Fruit fly (Drosophila melanogaster) whole organism, embryonic: ENCODE measurements around the gene pav.
A peak's percentile ranks its signal among the peaks of the same experiment; 100 is the strongest.

Experiments
- Antp ChIP-seq: fragments of 200-800 bp; sonication (Bioruptor generic); optimal IDR thresholded peaks from 3 replicates; lab custom pipeline; 2016; ENCODE audit warnings: missing biosample characterization, missing genetic modification characterization
- Atf3 ChIP-seq: fragments of 200-800 bp; sonication (Bioruptor generic); optimal IDR thresholded peaks from 3 replicates; lab custom pipeline; 2016; ENCODE audit warnings: missing biosample characterization, missing genetic modification characterization
- Blimp-1 ChIP-seq: fragments of 200-800 bp; sonication (Bioruptor generic); optimal IDR thresholded peaks from 3 replicates; lab custom pipeline; 2018; ENCODE audit warnings: missing biosample characterization, missing genetic modification characterization, mild to moderate bottlenecking, moderate library complexity, missing genetic modification reagents
- CG10267 ChIP-seq: fragments of 200-800 bp; sonication (Bioruptor generic); optimal IDR thresholded peaks from 2 replicates; lab custom pipeline; 2018; ENCODE audit warnings: missing biosample characterization, mild to moderate bottlenecking, missing genetic modification characterization, moderate library complexity
- CG11696 ChIP-seq: fragments of 200-800 bp; sonication (Bioruptor generic); IDR thresholded peaks from 2 replicates; pipeline ENCODE4 v1.3.6; 2022; ENCODE audit warnings: missing biosample characterization, missing genetic modification characterization
- CG16779 ChIP-seq: fragments of 200-800 bp; sonication (Bioruptor generic); IDR thresholded peaks from 2 replicates; pipeline ENCODE4 v1.3.6; 2022; ENCODE audit warnings: missing biosample characterization, missing genetic modification characterization
- CG18619 ChIP-seq: fragments of 200-800 bp; sonication (Bioruptor generic); optimal IDR thresholded peaks from 3 replicates; lab custom pipeline; 2017; ENCODE audit warnings: missing biosample characterization, mild to moderate bottlenecking, missing genetic modification characterization
- CG18764 ChIP-seq: fragments of 200-800 bp; sonication (Bioruptor generic); optimal IDR thresholded peaks from 3 replicates; lab custom pipeline; 2016; ENCODE audit warnings: missing biosample characterization, missing genetic modification characterization
- CG2199 ChIP-seq: fragments of 200-800 bp; sonication (Bioruptor generic); IDR thresholded peaks from 3 replicates; pipeline ENCODE4 v1.3.6; 2022; ENCODE audit warnings: missing biosample characterization, missing genetic modification characterization
- CG32532 ChIP-seq: fragments of 200-800 bp; sonication (Bioruptor generic); IDR thresholded peaks from 2 replicates; pipeline ENCODE4 v1.3.6; 2022; ENCODE audit warnings: missing biosample characterization, missing genetic modification characterization
- CG33557 ChIP-seq: fragments of 200-800 bp; sonication (Bioruptor generic); optimal IDR thresholded peaks from 2 replicates; lab custom pipeline; 2019; ENCODE audit warnings: missing biosample characterization, mild to moderate bottlenecking, missing genetic modification characterization, moderate library complexity
- CG4282 ChIP-seq: fragments of 200-800 bp; sonication (Bioruptor generic); optimal IDR thresholded peaks from 2 replicates; lab custom pipeline; 2016; ENCODE audit warnings: missing biosample characterization, missing genetic modification characterization
- CG4617 ChIP-seq: fragments of 200-800 bp; sonication (Bioruptor generic); optimal IDR thresholded peaks from 3 replicates; lab custom pipeline; 2016; ENCODE audit warnings: missing biosample characterization, missing genetic modification characterization, borderline replicate concordance
- CG6765 ChIP-seq: fragments of 200-800 bp; sonication (Bioruptor generic); optimal IDR thresholded peaks from 3 replicates; lab custom pipeline; 2017; ENCODE audit warnings: missing biosample characterization, mild to moderate bottlenecking, missing genetic modification characterization
- CG7987 ChIP-seq: fragments of 200-800 bp; sonication (Bioruptor generic); optimal IDR thresholded peaks from 2 replicates; lab custom pipeline; 2018; ENCODE audit warnings: missing biosample characterization, mild to moderate bottlenecking, missing genetic modification characterization, moderate library complexity
- CG9727 ChIP-seq: fragments of 200-800 bp; sonication (Bioruptor generic); optimal IDR thresholded peaks from 3 replicates; lab custom pipeline; 2017; ENCODE audit warnings: missing biosample characterization, mild to moderate bottlenecking, missing genetic modification characterization
- CTCF ChIP-seq: fragments of 200-800 bp; sonication (Bioruptor generic); optimal IDR thresholded peaks from 2 replicates; lab custom pipeline; 2017; ENCODE audit warnings: missing biosample characterization, mild to moderate bottlenecking, missing genetic modification characterization, moderate library complexity
- Dad ChIP-seq: fragments of 200-800 bp; sonication (Bioruptor generic); optimal IDR thresholded peaks from 3 replicates; lab custom pipeline; 2016; ENCODE audit warnings: missing biosample characterization, missing genetic modification characterization
- Hmr ChIP-seq: fragments of 200-800 bp; sonication (Bioruptor generic); optimal IDR thresholded peaks from 3 replicates; lab custom pipeline; 2017; ENCODE audit warnings: mild to moderate bottlenecking, missing biosample characterization, missing genetic modification reagents, missing genetic modification characterization
- NC2β ChIP-seq: fragments of 200-800 bp; sonication (Bioruptor generic); optimal IDR thresholded peaks from 2 replicates; lab custom pipeline; 2016; ENCODE audit warnings: missing biosample characterization, missing genetic modification characterization
- Opbp ChIP-seq: fragments of 200-800 bp; sonication (Bioruptor generic); IDR thresholded peaks from 3 replicates; pipeline ENCODE4 v1.3.6; 2022; ENCODE audit warnings: missing biosample characterization, missing genetic modification characterization; ENCODE audit not compliant: partially characterized antibody
- Pdp1 ChIP-seq, 2 experiments: fragments of 200-800 bp; sonication (Bioruptor generic); optimal IDR thresholded peaks; 3 replicates each; lab custom pipeline; 2016; ENCODE audit warnings: missing biosample characterization in 2 of 2, missing genetic modification characterization in 2 of 2, mild to moderate bottlenecking in 1 of 2, moderate library complexity in 1 of 2
- Poxn ChIP-seq: fragments of 200-800 bp; sonication (Bioruptor generic); IDR thresholded peaks from 2 replicates; pipeline ENCODE4 v1.3.6; 2022; ENCODE audit warnings: missing biosample characterization, missing genetic modification characterization
- Scr ChIP-seq: fragments of 200-800 bp; sonication (Bioruptor generic); IDR thresholded peaks from 2 replicates; pipeline ENCODE4 v1.3.6; 2022; ENCODE audit warnings: missing biosample characterization, missing genetic modification characterization; ENCODE audit not compliant: partially characterized antibody
- Side ChIP-seq: fragments of 200-800 bp; sonication (Bioruptor generic); optimal IDR thresholded peaks from 2 replicates; lab custom pipeline; 2016; ENCODE audit warnings: missing biosample characterization, missing genetic modification characterization
- Sry-β ChIP-seq: fragments of 200-800 bp; sonication (Bioruptor generic); optimal IDR thresholded peaks from 2 replicates; lab custom pipeline; 2018; ENCODE audit warnings: missing biosample characterization, mild to moderate bottlenecking, missing genetic modification characterization, moderate library complexity
- Ssrp ChIP-seq: fragments of 200-800 bp; sonication (Bioruptor generic); optimal IDR thresholded peaks from 2 replicates; lab custom pipeline; 2018; ENCODE audit warnings: missing biosample characterization, mild to moderate bottlenecking, missing genetic modification characterization, moderate library complexity
- ara ChIP-seq: fragments of 200-800 bp; sonication (Bioruptor generic); IDR thresholded peaks from 2 replicates; pipeline ENCODE4 v1.3.6; 2022; ENCODE audit warnings: missing biosample characterization, missing genetic modification characterization
- ash1 ChIP-seq: fragments of 200-800 bp; sonication (Bioruptor generic); optimal IDR thresholded peaks from 2 replicates; lab custom pipeline; 2018; ENCODE audit warnings: missing biosample characterization, mild to moderate bottlenecking, missing genetic modification characterization
- bcd ChIP-seq: fragments of 200-800 bp; sonication (Bioruptor generic); optimal IDR thresholded peaks from 2 replicates; lab custom pipeline; 2017; ENCODE audit warnings: missing biosample characterization, mild to moderate bottlenecking, missing genetic modification characterization
- bsh ChIP-seq, 2 experiments: fragments of 200-800 bp; sonication (Bioruptor generic); optimal IDR thresholded peaks; 2 replicates each; lab custom pipeline; 2017 to 2018; ENCODE audit warnings: mild to moderate bottlenecking in 2 of 2, missing biosample characterization in 2 of 2, missing genetic modification characterization in 2 of 2, moderate library complexity in 1 of 2
- chif ChIP-seq, 2 experiments: fragments of 200-800 bp; sonication (Bioruptor generic); optimal IDR thresholded peaks; 3 replicates each; lab custom pipeline; 2016; ENCODE audit warnings: missing biosample characterization in 2 of 2, missing genetic modification characterization in 2 of 2
- chinmo ChIP-seq: fragments of 200-800 bp; sonication (Bioruptor generic); IDR thresholded peaks from 4 replicates; pipeline ENCODE4 v1.3.6; 2022; ENCODE audit warnings: missing biosample characterization, missing genetic modification characterization; ENCODE audit not compliant: partially characterized antibody
- chm ChIP-seq: fragments of 200-800 bp; sonication (Bioruptor generic); IDR thresholded peaks from 2 replicates; pipeline ENCODE4 v1.3.6; 2022; ENCODE audit warnings: missing biosample characterization, missing genetic modification characterization
- danr ChIP-seq: fragments of 200-800 bp; sonication (Bioruptor generic); IDR thresholded peaks from 2 replicates; pipeline ENCODE4 v1.3.6; 2022; ENCODE audit warnings: missing biosample characterization, missing genetic modification characterization
- dmrt99B ChIP-seq: fragments of 200-800 bp; sonication (Bioruptor generic); optimal IDR thresholded peaks from 2 replicates; lab custom pipeline; 2018; ENCODE audit warnings: missing biosample characterization, mild to moderate bottlenecking, missing genetic modification characterization, moderate library complexity
- ftz-f1 ChIP-seq: fragments of 200-800 bp; sonication (Bioruptor generic); optimal IDR thresholded peaks from 2 replicates; lab custom pipeline; 2016; ENCODE audit warnings: missing biosample characterization, missing genetic modification characterization
- gcm2 ChIP-seq: fragments of 200-800 bp; sonication (Bioruptor generic); optimal IDR thresholded peaks from 2 replicates; lab custom pipeline; 2016; ENCODE audit warnings: missing biosample characterization, missing genetic modification characterization
- kni ChIP-seq: fragments of 200-800 bp; sonication (Bioruptor generic); optimal IDR thresholded peaks from 3 replicates; lab custom pipeline; 2017; ENCODE audit warnings: mild to moderate bottlenecking, missing biosample characterization, missing genetic modification reagents, missing genetic modification characterization
- nau ChIP-seq: fragments of 200-800 bp; sonication (Bioruptor generic); optimal IDR thresholded peaks from 3 replicates; lab custom pipeline; 2017; ENCODE audit warnings: missing biosample characterization, mild to moderate bottlenecking, missing genetic modification characterization, missing genetic modification reagents
- nerfin-2 ChIP-seq: fragments of 200-800 bp; sonication (Bioruptor generic); IDR thresholded peaks from 2 replicates; pipeline ENCODE4 v1.3.6; 2022; ENCODE audit warnings: missing biosample characterization, missing genetic modification characterization; ENCODE audit not compliant: partially characterized antibody
- onecut ChIP-seq: fragments of 200-800 bp; sonication (Bioruptor generic); IDR thresholded peaks from 2 replicates; pipeline ENCODE4 v1.3.6; 2022; ENCODE audit warnings: missing biosample characterization, missing genetic modification characterization
- sqz ChIP-seq: fragments of 200-800 bp; sonication (Bioruptor generic); optimal IDR thresholded peaks from 3 replicates; lab custom pipeline; 2018; ENCODE audit warnings: missing biosample characterization, mild to moderate bottlenecking, missing genetic modification characterization
- sr ChIP-seq: fragments of 200-800 bp; sonication (Bioruptor generic); IDR thresholded peaks from 3 replicates; pipeline ENCODE4 v1.3.6; 2022; ENCODE audit warnings: missing biosample characterization, missing genetic modification characterization
- tup ChIP-seq: fragments of 200-800 bp; sonication (Bioruptor generic); optimal IDR thresholded peaks from 2 replicates; lab custom pipeline; 2016; ENCODE audit warnings: missing biosample characterization, mild to moderate bottlenecking, missing genetic modification characterization, moderate library complexity

The pav gene

dm6 chr3L:4269920-4270319, 27.4 kb downstream of the pav start (continued):
- TF ChIP-seq sr (GFP tag; lab: Robert Waterston, UW) (no peak), ftz-f1 (GFP tag; lab: Kevin White, UChicago) (no peak), CG4617 (GFP tag; lab: Kevin White, UChicago) (no peak), ash1 (no peak), Poxn (GFP tag; lab: Robert Waterston, UW) (no peak)

dm6 chr3L:4270949-4271827, 28.7 kb downstream of the pav start:
- peak; percentile 52 for TF ChIP-seq kni
- no peak for TF ChIP-seq dmrt99B (tag; lab: Kevin White, UChicago)
- TF ChIP-seq Blimp-1, result peak; percentile 96
- TF ChIP-seq CG6765 (GFP tag; lab: Kevin White, UChicago), result no peak
- no peak for TF ChIP-seq Atf3 (GFP tag; lab: Kevin White, UChicago)
- TF ChIP-seq nerfin-2 (GFP tag; lab: Robert Waterston, UW), result peak; percentile 26; the same call in 1 of the 2 replicates
- no peak for TF ChIP-seq gcm2
- no peak for TF ChIP-seq Opbp (GFP tag; lab: Robert Waterston, UW)
- TF ChIP-seq CG2199 (GFP tag; lab: Robert Waterston, UW), result 0 out of 3 replicates have a peak, but pooled peaks have one; percentile 30
- no peak for TF ChIP-seq CG18764
- TF ChIP-seq Antp (GFP tag; lab: Kevin White, UChicago), result no peak
- no peak for TF ChIP-seq CTCF
- TF ChIP-seq chinmo, result 0 out of 4 replicates have a peak, but pooled peaks have one; percentile 41
- TF ChIP-seq bsh (GFP tag; optimal IDR thresholded peaks at IDR 0.05; lab: Kevin White, UChicago), result peak in 1 of 2 experiments; percentile 11
- no peak for TF ChIP-seq CG16779 (GFP tag; lab: Robert Waterston, UW)
- no peak for TF ChIP-seq tup (GFP tag; lab: Kevin White, UChicago)
- peak; percentile 41 for TF ChIP-seq sqz
- no peak for TF ChIP-seq bcd
- TF ChIP-seq nau (GFP tag; lab: Kevin White, UChicago), result no peak
- no peak for TF ChIP-seq Hmr (GFP tag; lab: Kevin White, UChicago)
- no peak for TF ChIP-seq Scr (GFP tag; lab: Robert Waterston, UW)
- no peak for TF ChIP-seq Ssrp (tag; lab: Kevin White, UChicago)
- TF ChIP-seq, all 482 proteins: peak for 7

- TF ChIP-seq danr (GFP tag; lab: Robert Waterston, UW), result no peak
- TF ChIP-seq CG4617 (GFP tag; lab: Kevin White, UChicago), result no peak
- peak; percentile 62; the same call in 1 of the 2 replicates for TF ChIP-seq chm (GFP tag; lab: Robert Waterston, UW)
- TF ChIP-seq CG7987 (GFP tag; lab: Kevin White, UChicago), result peak; percentile 12
- peak; percentile 16 for TF ChIP-seq Sry-β (GFP tag; lab: Kevin White, UChicago)
- TF ChIP-seq CG32532 (GFP tag; lab: Robert Waterston, UW), result no peak
- TF ChIP-seq CG9727 (GFP tag; lab: Kevin White, UChicago), result peak; percentile 59
- TF ChIP-seq CG10267 (tag; lab: Kevin White, UChicago), result peak; percentile 20
- TF ChIP-seq CG33557 (GFP tag; lab: Kevin White, UChicago), result peak; percentile 59
- TF ChIP-seq CG18619, result peak; percentile 14
- no peak for TF ChIP-seq Dad (GFP tag; lab: Kevin White, UChicago)
- peak; percentile 7 for TF ChIP-seq NC2β (GFP tag; lab: Kevin White, UChicago)
- peak in 1 of 2 experiments; percentile 68 for TF ChIP-seq bsh (GFP tag; optimal IDR thresholded peaks at IDR 0.05; lab: Kevin White, UChicago)
- peak; percentile 19; the same call in 1 of the 2 replicates for TF ChIP-seq ara (GFP tag; lab: Robert Waterston, UW)
- TF ChIP-seq Pdp1 (GFP tag; optimal IDR thresholded peaks at IDR 0.05; lab: Kevin White, UChicago), result peak in 1 of 2 experiments; percentile 33
- no peak for TF ChIP-seq CG4282 (GFP tag; lab: Kevin White, UChicago)
- peak; percentile 31; the same call in 1 of the 2 replicates for TF ChIP-seq onecut (GFP tag; lab: Robert Waterston, UW)
- peak in 1 of 2 experiments; percentile 6 for TF ChIP-seq chif (GFP tag; optimal IDR thresholded peaks at IDR 0.05; lab: Kevin White, UChicago)
- no peak for TF ChIP-seq CG11696 (GFP tag; lab: Robert Waterston, UW)
- TF ChIP-seq Side (GFP tag; lab: Kevin White, UChicago), result peak; percentile 33
Observed at dm6 chr3L:4272167-4272773, 29.7 kb downstream of the pav start.
